Fruit fly (Drosophila melanogaster): Measurements from ENCODE around the gene CG4502.
A peak's percentile ranks its signal among the peaks of the same experiment; 100 is the strongest.

The CG4502 gene

DNA sequence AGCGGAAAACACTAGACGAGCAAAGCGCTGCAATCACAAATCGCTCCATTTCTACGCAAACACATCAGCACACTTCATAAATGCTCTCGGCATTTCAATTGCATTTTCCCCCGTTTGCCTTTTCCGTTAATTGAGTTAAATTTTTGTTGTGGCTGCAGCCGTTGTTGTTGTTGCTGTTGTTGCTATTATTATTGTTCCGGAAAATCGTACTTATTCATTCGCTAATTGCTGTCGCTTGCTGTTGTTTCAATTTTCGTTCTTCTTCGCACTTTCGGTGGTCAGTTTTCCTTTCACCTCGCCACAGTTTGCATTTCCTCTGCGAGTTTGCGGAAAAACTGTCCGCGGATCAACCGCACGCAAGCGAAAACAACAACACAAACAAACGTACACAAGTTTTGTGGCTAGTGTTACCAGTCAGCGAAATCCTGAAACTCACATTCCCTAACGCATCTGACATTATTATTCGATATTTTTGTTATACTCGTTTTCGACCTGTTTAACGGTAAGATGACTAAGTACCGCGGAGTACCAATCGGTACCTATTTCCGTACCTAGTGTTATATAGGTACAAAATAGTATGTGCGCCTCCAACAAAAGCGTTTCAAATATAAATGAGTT lies 15.7 kb upstream of the CG4502 start, which contains the start of gene CG13784 (continued):
- TF ChIP-seq vri (GFP tag; optimal IDR thresholded peaks at IDR 0.05) (peak; percentile 54), CG8319 (GFP tag; optimal IDR thresholded peaks at IDR 0.05) (no peak), CG15336 (GFP tag; IDR thresholded peaks at IDR 0.05) (no peak), Gug (GFP tag; IDR thresholded peaks at IDR 0.05) (no peak), cyc (GFP tag; optimal IDR thresholded peaks at IDR 0.05) (peak; percentile 11), Met (GFP tag; optimal IDR thresholded peaks at IDR 0.05) (no peak), CG6792 (GFP tag; optimal IDR thresholded peaks at IDR 0.05) (no peak), Eip78C (GFP tag) (peak; percentile 77), CG7368 (GFP tag; optimal IDR thresholded peaks at IDR 0.05) (no peak), fkh (GFP tag; optimal IDR thresholded peaks at IDR 0.05) (peak; percentile 68), OdsH (GFP tag; optimal IDR thresholded peaks at IDR 0.05) (peak; percentile 17), esn (GFP tag; optimal IDR thresholded peaks at IDR 0.05) (peak; percentile 29), CG11762 (GFP tag; optimal IDR thresholded peaks at IDR 0.05; ENCODE audit: insufficient read depth) (no peak), lz (GFP tag; optimal IDR thresholded peaks at IDR 0.05) (peak; percentile 35), dac (GFP tag; optimal IDR thresholded peaks at IDR 0.05) (no peak), dsx (GFP tag; optimal IDR thresholded peaks at IDR 0.05; ENCODE audit: poor library complexity, severe bottlenecking) (no peak), Ets21C (GFP tag; optimal IDR thresholded peaks at IDR 0.05) (no peak), acj6 (GFP tag; optimal IDR thresholded peaks at IDR 0.05) (peak; percentile 3), ss (GFP tag; optimal IDR thresholded peaks at IDR 0.05) (peak in 1 of 2 experiments; percentile 59)

DNA sequence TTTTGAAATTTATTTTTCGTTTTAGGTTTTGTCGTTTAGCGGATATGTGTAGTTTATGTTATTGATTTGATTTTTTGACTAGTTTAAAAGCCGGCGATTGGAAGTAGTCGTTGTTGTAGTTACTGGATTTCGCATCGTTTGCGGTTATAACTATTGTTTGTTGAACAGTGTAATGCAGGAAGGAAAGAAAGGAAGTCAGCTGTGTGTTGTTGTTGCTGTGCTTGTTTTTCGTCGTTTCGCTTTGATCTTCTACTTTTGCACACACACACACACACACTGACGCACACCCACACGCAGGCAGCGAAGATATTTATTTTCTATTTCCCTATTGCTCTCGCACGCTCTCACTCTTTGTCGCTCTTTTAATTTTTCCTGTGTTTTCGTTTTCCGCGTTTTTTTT lies 15.1 kb upstream of the CG4502 start:
- TF ChIP-seq vri (GFP tag; optimal IDR thresholded peaks at IDR 0.05) (no peak), eg (GFP tag; IDR thresholded peaks at IDR 0.05) (0 out of 3 replicates have a peak, but pooled peaks have one; percentile 11), CG10631 (GFP tag; optimal IDR thresholded peaks at IDR 0.05) (no peak), spab (GFP tag; optimal IDR thresholded peaks at IDR 0.05) (no peak), fkh (GFP tag; optimal IDR thresholded peaks at IDR 0.05) (no peak), Ets21C (GFP tag; optimal IDR thresholded peaks at IDR 0.05) (no peak), Eip75B (GFP tag; optimal IDR thresholded peaks at IDR 0.05) (no peak), Hr4 (GFP tag; optimal IDR thresholded peaks at IDR 0.05) (no peak), dsx (GFP tag; optimal IDR thresholded peaks at IDR 0.05; ENCODE audit: poor library complexity, severe bottlenecking) (no peak), CG8119 (GFP tag; IDR thresholded peaks at IDR 0.05) (no peak), Sox102F (GFP tag; optimal IDR thresholded peaks at IDR 0.05) (no peak), CG11294 (GFP tag; IDR thresholded peaks at IDR 0.05) (no peak), topi (GFP tag; optimal IDR thresholded peaks at IDR 0.05) (no peak), pdm3 (GFP tag; optimal IDR thresholded peaks at IDR 0.05) (no peak), fd85E (GFP tag; optimal IDR thresholded peaks at IDR 0.05) (no peak), CG6808 (GFP tag; optimal IDR thresholded peaks at IDR 0.05) (no peak), CG11762 (GFP tag; optimal IDR thresholded peaks at IDR 0.05; ENCODE audit: insufficient read depth) (no peak), CG6163 (GFP tag; IDR thresholded peaks at IDR 0.05) (0 out of 3 replicates have a peak, but pooled peaks have one; percentile 34), CG9139 (GFP tag; optimal IDR thresholded peaks at IDR 0.05) (no peak), salr (GFP tag; optimal IDR thresholded peaks at IDR 0.05) (no peak), CG34406 (GFP tag; optimal IDR thresholded peaks at IDR 0.05) (no peak), CG32006 (GFP tag; optimal IDR thresholded peaks at IDR 0.05) (peak; percentile 6), CG7368 (GFP tag; optimal IDR thresholded peaks at IDR 0.05) (no peak), Gug (GFP tag; IDR thresholded peaks at IDR 0.05) (no peak), Eip78C (GFP tag) (peak; percentile 29), fd59A (GFP tag; optimal IDR thresholded peaks at IDR 0.05) (no peak), Eip93F (GFP tag; optimal IDR thresholded peaks at IDR 0.05) (no peak), achi (GFP tag; optimal IDR thresholded peaks at IDR 0.05) (no peak), CG31627 (GFP tag; optimal IDR thresholded peaks at IDR 0.05) (no peak), CG15336 (GFP tag; IDR thresholded peaks at IDR 0.05) (no peak), Sox14 (GFP tag; optimal IDR thresholded peaks at IDR 0.05) (no peak), net (GFP tag; optimal IDR thresholded peaks at IDR 0.05) (no peak), CG1621 (tag; optimal IDR thresholded peaks at IDR 0.05) (no peak), OdsH (GFP tag; optimal IDR thresholded peaks at IDR 0.05) (no peak)

Data from whole organism, prepupa.